Worm (Caenorhabditis elegans) whole organism, late embryonic: ENCODE measurements around the gene Y39B6A.69.
"Not testable (repeated sequence)": the region's sequence is repeated elsewhere in the genome, so short reads cannot be mapped to it uniquely, and the experiment has no call there.

Experiments used
- ceh-22 ChIP-seq: sonication (generic microtip); optimal IDR thresholded peaks from 2 replicates; lab custom pipeline; 2017; ENCODE audit warnings: missing biosample characterization, missing genetic modification characterization
- che-1 ChIP-seq: sonication (generic microtip); optimal IDR thresholded peaks from 2 replicates; lab custom pipeline; 2016; ENCODE audit warnings: mild to moderate bottlenecking, missing genetic modification characterization, missing compliant biosample characterization
- eyg-1 ChIP-seq: sonication (generic microtip); optimal IDR thresholded peaks from 2 replicates; lab custom pipeline; 2016; ENCODE audit warnings: missing genotype, missing genetic modification characterization, missing compliant biosample characterization
- hlh-13 ChIP-seq: fragments of 200-800 bp; sonication (Bioruptor generic); optimal IDR thresholded peaks from 2 replicates; lab custom pipeline; 2018; ENCODE audit warnings: mild to moderate bottlenecking, missing genetic modification characterization, missing compliant biosample characterization
- madf-2 ChIP-seq: sonication (generic microtip); optimal IDR thresholded peaks from 2 replicates; lab custom pipeline; 2017; ENCODE audit warnings: missing genetic modification characterization, missing compliant biosample characterization
- pqm-1 ChIP-seq: sonication (generic microtip); optimal IDR thresholded peaks from 2 replicates; lab custom pipeline; 2016; ENCODE audit warnings: missing genetic modification characterization, missing compliant biosample characterization
- sdc-2 ChIP-seq: sonication (generic microtip); optimal IDR thresholded peaks from 2 replicates; lab custom pipeline; 2016; ENCODE audit warnings: missing genotype, missing genetic modification characterization, missing compliant biosample characterization
- sox-4 ChIP-seq: sonication (generic microtip); optimal IDR thresholded peaks from 2 replicates; lab custom pipeline; 2017; ENCODE audit warnings: mild to moderate bottlenecking, missing genetic modification characterization, inconsistent platforms, missing compliant biosample characterization
- tbx-2 ChIP-seq: sonication (generic microtip); optimal IDR thresholded peaks from 2 replicates; lab custom pipeline; 2016; ENCODE audit warnings: missing genetic modification characterization, missing compliant biosample characterization
- ttx-3 ChIP-seq: sonication (generic microtip); optimal IDR thresholded peaks from 2 replicates; lab custom pipeline; 2016; ENCODE audit warnings: missing genetic modification reagents, missing genetic modification characterization, missing compliant biosample characterization
- unc-42 ChIP-seq: sonication (generic microtip); optimal IDR thresholded peaks from 2 replicates; lab custom pipeline; 2016; ENCODE audit warnings: missing genotype, missing genetic modification characterization, missing compliant biosample characterization

- TF ChIP-seq ceh-22 (tag; lab: Kevin White, UChicago); eyg-1 (tag; lab: Kevin White, UChicago); pqm-1 (tag; lab: Kevin White, UChicago); hlh-13 (GFP tag; lab: Kevin White, UChicago); madf-2; tbx-2; sdc-2 (tag; lab: Kevin White, UChicago); ttx-3 (tag; lab: Kevin White, UChicago); che-1 (tag; lab: Kevin White, UChicago); sox-4; unc-42: not testable (repeated sequence)
Measured at ce11 chrV:19112590-19112989, 39.6 kb downstream of the Y39B6A.69 start.
